Worm (Caenorhabditis elegans): ENCODE data around the gene clec-50.

ce11 chrV:19737458-19737857 lies 17.7 kb downstream of the clec-50 start, which contains the start of gene W04E12.7:
- TF ChIP-seq aptf-2 (GFP tag; conservative IDR thresholded peaks at IDR 0.05) (no peak), lin-26 (GFP tag; IDR thresholded peaks at IDR 0.05) (no peak)

All from whole organism, young adult.